Fruit fly (Drosophila melanogaster) whole organism, pupa: Measurements from ENCODE around the gene Or7a.
A peak's percentile ranks its signal among the peaks of the same experiment; 100 is the strongest.

Experiments used
- CG12605 ChIP-seq: fragments of 200-800 bp; sonication (Bioruptor generic); IDR thresholded peaks from 2 replicates; pipeline ENCODE4 v1.3.6; 2022; ENCODE audit warnings: missing biosample characterization, missing genetic modification characterization
- CG14655 ChIP-seq: fragments of 200-800 bp; sonication (Bioruptor generic); optimal IDR thresholded peaks from 3 replicates; lab custom pipeline; 2017; ENCODE audit warnings: mild to moderate bottlenecking, missing biosample characterization, missing genetic modification reagents, missing genetic modification characterization
- CG15710 ChIP-seq: fragments of 200-800 bp; sonication (Bioruptor generic); optimal IDR thresholded peaks from 2 replicates; lab custom pipeline; 2018; ENCODE audit warnings: missing biosample characterization, mild to moderate bottlenecking, missing genetic modification characterization, moderate library complexity
- CG17806 ChIP-seq: fragments of 200-800 bp; sonication (Bioruptor generic); optimal IDR thresholded peaks from 2 replicates; lab custom pipeline; 2018; ENCODE audit warnings: missing biosample characterization, mild to moderate bottlenecking, missing genetic modification characterization, moderate library complexity
- CG34367 ChIP-seq: fragments of 200-800 bp; sonication (Bioruptor generic); optimal IDR thresholded peaks from 2 replicates; lab custom pipeline; 2018; ENCODE audit warnings: missing biosample characterization, mild to moderate bottlenecking, missing genetic modification characterization
- CG4496 ChIP-seq: fragments of 200-800 bp; sonication (Bioruptor generic); IDR thresholded peaks from 3 replicates; pipeline ENCODE4 v1.3.6; 2022; ENCODE audit warnings: missing biosample characterization, missing genetic modification characterization
- EcR ChIP-seq: fragments of 200-800 bp; sonication (Bioruptor generic); optimal IDR thresholded peaks from 3 replicates; lab custom pipeline; 2019; ENCODE audit warnings: missing biosample characterization, missing genetic modification characterization, mild to moderate bottlenecking, moderate library complexity, missing genetic modification reagents

DNA sequence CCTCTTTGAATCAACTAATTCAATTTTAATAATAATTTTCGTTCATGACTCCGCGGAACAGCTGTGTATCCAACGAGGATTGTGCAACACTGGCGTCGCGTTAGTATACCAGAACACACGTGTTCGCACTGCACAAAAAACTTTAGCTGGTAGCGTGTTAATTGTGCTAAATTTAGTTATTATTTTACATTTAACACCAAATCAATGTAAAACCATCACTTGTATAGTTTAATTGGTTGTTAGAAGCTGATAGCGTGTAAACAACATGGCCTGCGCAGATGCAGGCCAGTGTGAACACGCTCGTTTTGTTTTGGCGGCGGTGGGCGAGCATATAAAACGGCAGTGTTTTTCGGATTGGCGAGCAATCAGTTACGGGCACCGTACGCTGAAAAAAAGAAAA is 8.2 kb downstream of the Or7a start, which contains the start of the genes Traf6 and GIIIspla2:
- TF ChIP-seq CG14655 (no peak), CG17806 (tag; lab: Kevin White, UChicago) (peak; percentile 52), CG15710 (tag; lab: Kevin White, UChicago) (peak; percentile 78), CG4496 (peak; percentile 79), EcR (GFP tag; lab: Kevin White, UChicago) (no peak), CG34367 (tag; lab: Kevin White, UChicago) (peak; percentile 53), CG12605 (GFP tag; lab: Robert Waterston, UW) (no peak)
